Fruit fly (Drosophila melanogaster): ENCODE results near the gene robl22E.

DNA sequence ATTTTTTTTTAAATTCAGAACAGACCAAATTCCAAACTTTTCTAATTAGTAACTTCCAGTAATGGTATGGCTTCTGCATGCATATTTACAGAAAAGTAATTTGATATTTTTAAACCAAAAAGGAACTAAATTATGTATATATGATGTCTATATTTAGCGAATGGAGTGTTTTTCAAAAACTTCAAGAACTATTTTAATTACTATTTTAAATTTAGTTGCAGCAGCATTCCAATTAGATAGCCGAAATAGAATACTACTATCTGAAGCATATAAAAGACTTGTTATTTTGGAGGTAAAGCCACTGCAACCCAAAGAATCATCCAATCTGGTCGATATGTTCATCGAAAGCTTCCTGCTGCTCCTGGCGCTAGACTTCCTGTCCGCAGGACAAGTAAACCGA, 37.8 kb downstream of the robl22E start, which contains the start of gene CG17234:
- TF ChIP-seq D1 (tag; optimal IDR thresholded peaks at IDR 0.05): no peak
- no peak for TF ChIP-seq CG12605 (GFP tag; IDR thresholded peaks at IDR 0.05)
- no peak for TF ChIP-seq EcR (GFP tag; optimal IDR thresholded peaks at IDR 0.05)
- TF ChIP-seq CG8159 (tag; optimal IDR thresholded peaks at IDR 0.05): no peak
- TF ChIP-seq CG15710 (tag; optimal IDR thresholded peaks at IDR 0.05): no peak
- no peak for TF ChIP-seq Pif1B (GFP tag; optimal IDR thresholded peaks at IDR 0.05)
- no peak for TF ChIP-seq CG10348 (GFP tag; IDR thresholded peaks at IDR 0.05)
